Fruit fly (Drosophila melanogaster) whole organism, prepupa: Measurements from ENCODE around the gene Ddx1.

Experiments used
- Blimp-1 ChIP-seq: fragments of 200-800 bp; sonication (Bioruptor generic); optimal IDR thresholded peaks from 3 replicates; lab custom pipeline; 2017; ENCODE audit warnings: missing biosample characterization, missing genetic modification characterization, mild to moderate bottlenecking, moderate library complexity, missing genetic modification reagents
- CG10669 ChIP-seq: fragments of 200-800 bp; sonication (Bioruptor generic); optimal IDR thresholded peaks from 3 replicates; lab custom pipeline; 2018; ENCODE audit warnings: missing biosample characterization, mild to moderate bottlenecking, missing genetic modification characterization, moderate library complexity
- CG1621 ChIP-seq: fragments of 200-800 bp; sonication (Bioruptor generic); optimal IDR thresholded peaks from 3 replicates; lab custom pipeline; 2018; ENCODE audit warnings: missing biosample characterization, mild to moderate bottlenecking, missing genetic modification characterization
- CG16779 ChIP-seq: fragments of 200-800 bp; sonication (Bioruptor generic); optimal IDR thresholded peaks from 3 replicates; lab custom pipeline; 2017; ENCODE audit warnings: missing biosample characterization, mild to moderate bottlenecking, missing genetic modification characterization
- CG31627 ChIP-seq: fragments of 200-800 bp; sonication (Bioruptor generic); optimal IDR thresholded peaks from 3 replicates; lab custom pipeline; 2016; ENCODE audit warnings: missing biosample characterization, missing genetic modification characterization
- CG32006 ChIP-seq: fragments of 200-800 bp; sonication (Bioruptor generic); optimal IDR thresholded peaks from 3 replicates; lab custom pipeline; 2017; ENCODE audit warnings: missing biosample characterization, mild to moderate bottlenecking, missing genetic modification characterization
- CG34406 ChIP-seq: fragments of 200-800 bp; sonication (Bioruptor generic); optimal IDR thresholded peaks from 3 replicates; lab custom pipeline; 2016; ENCODE audit warnings: missing biosample characterization, missing genetic modification characterization
- CG3919 ChIP-seq: fragments of 200-800 bp; sonication (Bioruptor generic); optimal IDR thresholded peaks from 3 replicates; lab custom pipeline; 2016; ENCODE audit warnings: missing biosample characterization, missing genetic modification characterization
- CG6163 ChIP-seq: fragments of 200-800 bp; sonication (Bioruptor generic); IDR thresholded peaks from 3 replicates; pipeline ENCODE4 v1.3.6; 2022; ENCODE audit warnings: missing biosample characterization, missing genetic modification characterization
- CG6808 ChIP-seq: fragments of 200-800 bp; sonication (Bioruptor generic); optimal IDR thresholded peaks from 3 replicates; lab custom pipeline; 2017; ENCODE audit warnings: missing biosample characterization, missing genetic modification characterization, mild to moderate bottlenecking, moderate library complexity, missing genetic modification reagents
- CG6854 ChIP-seq: fragments of 200-800 bp; sonication (Bioruptor generic); optimal IDR thresholded peaks from 2 replicates; lab custom pipeline; 2017; ENCODE audit warnings: missing biosample characterization, mild to moderate bottlenecking, missing genetic modification characterization
- CG8119 ChIP-seq: fragments of 200-800 bp; sonication (Bioruptor generic); IDR thresholded peaks from 3 replicates; pipeline ENCODE4 v1.3.6; 2022; ENCODE audit warnings: missing biosample characterization, missing genetic modification characterization
- CG8632 ChIP-seq: fragments of 200-800 bp; sonication (Bioruptor generic); optimal IDR thresholded peaks from 3 replicates; lab custom pipeline; 2016; ENCODE audit warnings: missing biosample characterization, missing genetic modification characterization
- Eip75B ChIP-seq: fragments of 200-800 bp; sonication (Bioruptor generic); optimal IDR thresholded peaks from 3 replicates; lab custom pipeline; 2016; ENCODE audit warnings: missing biosample characterization, missing genetic modification characterization
- Eip78C ChIP-seq: fragments of 200-800 bp; sonication (Bioruptor generic); peaks from one replicate; lab custom pipeline; 2016; ENCODE audit warnings: missing biosample characterization, missing genetic modification characterization
- Eip93F ChIP-seq: fragments of 200-800 bp; sonication (Bioruptor generic); optimal IDR thresholded peaks from 2 replicates; lab custom pipeline; 2016; ENCODE audit warnings: missing biosample characterization, mild to moderate bottlenecking, missing genetic modification characterization
- Ets21C ChIP-seq: fragments of 200-800 bp; sonication (Bioruptor generic); optimal IDR thresholded peaks from 3 replicates; lab custom pipeline; 2016; ENCODE audit warnings: missing biosample characterization, missing genetic modification characterization
- Ets96B ChIP-seq: fragments of 200-800 bp; optimal IDR thresholded peaks from 2 replicates; lab custom pipeline; 2019; ENCODE audit warnings: missing biosample characterization, mild to moderate bottlenecking, missing genetic modification characterization, moderate library complexity
- Gug ChIP-seq: fragments of 200-800 bp; sonication (Bioruptor generic); IDR thresholded peaks from 2 replicates; pipeline ENCODE4 v1.3.6; 2022; ENCODE audit warnings: missing biosample characterization, missing genetic modification characterization
- Hr39 ChIP-seq: fragments of 200-800 bp; sonication (Bioruptor generic); optimal IDR thresholded peaks from 2 replicates; lab custom pipeline; 2016; ENCODE audit warnings: missing biosample characterization, missing genetic modification characterization
- Hr4 ChIP-seq: fragments of 200-800 bp; sonication (Bioruptor generic); optimal IDR thresholded peaks from 3 replicates; lab custom pipeline; 2016; ENCODE audit warnings: missing biosample characterization, missing genetic modification characterization
- Met ChIP-seq: fragments of 200-800 bp; sonication (Bioruptor generic); optimal IDR thresholded peaks from 3 replicates; lab custom pipeline; 2016; ENCODE audit warnings: missing biosample characterization, missing genetic modification characterization
- OdsH ChIP-seq: fragments of 200-800 bp; sonication (Bioruptor generic); optimal IDR thresholded peaks from 3 replicates; lab custom pipeline; 2016; ENCODE audit warnings: missing biosample characterization, missing genetic modification characterization
- Smox ChIP-seq: fragments of 200-800 bp; sonication (Bioruptor generic); optimal IDR thresholded peaks from 3 replicates; lab custom pipeline; 2016; ENCODE audit warnings: missing biosample characterization, missing genetic modification characterization
- Sox102F ChIP-seq: fragments of 200-800 bp; sonication (Bioruptor generic); optimal IDR thresholded peaks from 2 replicates; lab custom pipeline; 2016; ENCODE audit warnings: missing biosample characterization, mild to moderate bottlenecking, missing genetic modification characterization
- Sox14 ChIP-seq: fragments of 200-800 bp; sonication (Bioruptor generic); optimal IDR thresholded peaks from 3 replicates; lab custom pipeline; 2016; ENCODE audit warnings: missing biosample characterization, missing genetic modification characterization
- Sox15 ChIP-seq: fragments of 200-800 bp; sonication (Bioruptor generic); optimal IDR thresholded peaks from 3 replicates; lab custom pipeline; 2016; ENCODE audit warnings: missing biosample characterization, missing genetic modification characterization
- achi ChIP-seq: fragments of 200-800 bp; sonication (Bioruptor generic); optimal IDR thresholded peaks from 3 replicates; lab custom pipeline; 2016; ENCODE audit warnings: missing biosample characterization, missing genetic modification characterization
- cyc ChIP-seq: fragments of 200-800 bp; sonication (Bioruptor generic); optimal IDR thresholded peaks from 3 replicates; lab custom pipeline; 2016; ENCODE audit warnings: missing biosample characterization, missing genetic modification characterization
- dsx ChIP-seq: fragments of 200-800 bp; optimal IDR thresholded peaks from 3 replicates; lab custom pipeline; 2019; ENCODE audit warnings: missing biosample characterization, mild to moderate bottlenecking, missing genetic modification characterization, moderate library complexity; ENCODE audit not compliant: poor library complexity, severe bottlenecking
- eg ChIP-seq: fragments of 200-800 bp; sonication (Bioruptor generic); IDR thresholded peaks from 3 replicates; pipeline ENCODE4 v1.3.6; 2022; ENCODE audit warnings: missing biosample characterization, missing genetic modification characterization
- esn ChIP-seq: fragments of 200-800 bp; sonication (Bioruptor generic); optimal IDR thresholded peaks from 2 replicates; lab custom pipeline; 2016; ENCODE audit warnings: missing biosample characterization, mild to moderate bottlenecking, missing genetic modification characterization, moderate library complexity
- fd85E ChIP-seq: fragments of 200-800 bp; sonication (Bioruptor generic); optimal IDR thresholded peaks from 3 replicates; lab custom pipeline; 2016; ENCODE audit warnings: missing biosample characterization, missing genetic modification characterization
- lz ChIP-seq: fragments of 200-800 bp; sonication (Bioruptor generic); optimal IDR thresholded peaks from 3 replicates; lab custom pipeline; 2016; ENCODE audit warnings: missing biosample characterization, missing genetic modification characterization
- net ChIP-seq: fragments of 200-800 bp; sonication (Bioruptor generic); optimal IDR thresholded peaks from 3 replicates; lab custom pipeline; 2016; ENCODE audit warnings: missing biosample characterization, missing genetic modification characterization
- pdm3 ChIP-seq: fragments of 200-800 bp; sonication (Bioruptor generic); optimal IDR thresholded peaks from 3 replicates; lab custom pipeline; 2016; ENCODE audit warnings: missing biosample characterization, missing genetic modification characterization
- ss ChIP-seq, 2 experiments: fragments of 200-800 bp; sonication (Bioruptor generic); optimal IDR thresholded peaks; 2 replicates in 1 of 2; 3 replicates in 1 of 2; lab custom pipeline; 2017 to 2018; ENCODE audit warnings: mild to moderate bottlenecking in 2 of 2, missing biosample characterization in 2 of 2, missing genetic modification characterization in 2 of 2, moderate library complexity in 1 of 2
- svp ChIP-seq: fragments of 200-800 bp; sonication (Bioruptor generic); peaks from one replicate; lab custom pipeline; 2016; ENCODE audit warnings: missing biosample characterization, missing genetic modification characterization
- topi ChIP-seq: fragments of 200-800 bp; sonication (Bioruptor generic); optimal IDR thresholded peaks from 3 replicates; lab custom pipeline; 2016; ENCODE audit warnings: missing biosample characterization, missing genetic modification characterization

Gene Ddx1

dm6 chr3L:22267248-22267957, 4.2 kb downstream of the Ddx1 start, which contains the start of gene Csp:
Csp (plus strand) TSS chr3L:22267382.
- TF ChIP-seq CG6808 (GFP tag; lab: Kevin White, UChicago) (peak; percentile 68), achi (GFP tag; lab: Kevin White, UChicago) (no peak), Sox102F (peak; percentile 17), lz (GFP tag; lab: Kevin White, UChicago) (peak; percentile 21), CG34406 (GFP tag; lab: Kevin White, UChicago) (peak; percentile 6), ss (GFP tag; optimal IDR thresholded peaks at IDR 0.05; lab: Kevin White, UChicago) (peak; percentile 47 to 62), esn (peak; percentile 39), topi (GFP tag; lab: Kevin White, UChicago) (peak; percentile 24), svp (peak; percentile 67), CG8632 (GFP tag; lab: Kevin White, UChicago) (no peak), Smox (GFP tag; lab: Kevin White, UChicago) (peak; percentile 7), CG10669 (no peak), dsx (GFP tag; lab: Kevin White, UChicago) (peak; percentile 61), Eip75B (peak; percentile 42), Gug (GFP tag; lab: Robert Waterston, UW) (peak; percentile 47; the same call in 1 of the 2 replicates), pdm3 (GFP tag; lab: Kevin White, UChicago) (peak; percentile 18), Sox14 (GFP tag; lab: Kevin White, UChicago) (no peak), Hr4 (GFP tag; lab: Kevin White, UChicago) (peak; percentile 10), CG6854 (GFP tag; lab: Kevin White, UChicago) (peak; percentile 42), CG1621 (tag; lab: Kevin White, UChicago) (peak; percentile 26), Blimp-1 (GFP tag; lab: Kevin White, UChicago) (peak; percentile 18), CG31627 (GFP tag; lab: Kevin White, UChicago) (peak; percentile 42), Met (GFP tag; lab: Kevin White, UChicago) (peak; percentile 46), Sox15 (GFP tag; lab: Kevin White, UChicago) (no peak), Ets96B (tag; lab: Kevin White, UChicago) (no peak), OdsH (GFP tag; lab: Kevin White, UChicago) (peak; percentile 18), net (GFP tag; lab: Kevin White, UChicago) (peak; percentile 14), CG8119 (no peak), CG3919 (GFP tag; lab: Kevin White, UChicago) (peak; percentile 52), eg (peak; percentile 65; the same call in 2 of the 3 replicates), cyc (GFP tag; lab: Kevin White, UChicago) (peak; percentile 21), Eip93F (GFP tag; lab: Kevin White, UChicago) (no peak), CG32006 (GFP tag; lab: Kevin White, UChicago) (peak; percentile 38), CG16779 (tag; lab: Kevin White, UChicago) (peak; percentile 57), CG6163 (GFP tag; lab: Robert Waterston, UW) (peak; percentile 47; the same call in 1 of the 3 replicates), Eip78C (GFP tag; lab: Kevin White, UChicago) (peak; percentile 78), Hr39 (GFP tag; lab: Kevin White, UChicago) (peak; percentile 28), Ets21C (peak; percentile 27)

DNA sequence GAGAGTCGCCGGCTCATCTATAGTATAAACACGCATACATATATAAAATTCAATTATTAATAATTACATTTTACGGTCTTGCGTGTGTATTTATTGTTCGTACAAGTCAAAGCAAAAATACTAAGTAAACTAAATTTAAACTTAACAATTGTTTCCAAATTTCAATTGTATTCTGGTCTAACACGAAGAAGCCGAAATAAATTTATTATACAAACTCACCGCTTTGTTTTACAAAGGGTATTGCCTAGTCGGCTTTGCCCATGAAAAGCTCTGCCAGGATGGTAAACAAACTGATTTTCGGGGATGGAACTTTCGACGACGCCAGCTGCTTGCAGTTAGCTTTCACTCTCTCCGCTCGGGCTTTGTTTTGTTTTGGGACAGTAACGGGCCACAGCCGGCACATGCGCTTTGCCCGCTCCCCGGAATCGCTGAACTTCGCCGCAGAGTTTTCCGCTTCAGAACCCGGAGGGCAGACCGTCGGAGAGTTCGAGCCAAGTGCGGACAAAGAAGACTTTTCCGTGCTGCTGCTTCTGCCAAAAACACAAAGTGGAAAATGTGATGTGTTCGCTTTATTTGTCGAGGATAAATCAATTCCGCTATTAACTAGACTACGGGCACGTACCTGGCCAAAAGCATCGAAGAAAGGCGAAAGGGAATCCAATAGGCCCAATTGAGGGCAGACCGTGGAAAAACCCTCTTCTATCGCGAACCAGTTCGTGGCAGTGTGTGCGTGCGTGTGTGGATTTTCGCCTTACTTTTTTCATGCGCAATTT, 10.5 kb downstream of the Ddx1 start, which contains the start of gene Srpk79D:
Gene Srpk79D (plus strand): TSS at position 457 of the 773 bp plus-strand sequence.
- TF ChIP-seq Met (GFP tag; lab: Kevin White, UChicago) (peak; percentile 7), Eip78C (GFP tag; lab: Kevin White, UChicago) (peak; percentile 56), fd85E (GFP tag; lab: Kevin White, UChicago) (no peak), CG31627 (GFP tag; lab: Kevin White, UChicago) (peak; percentile 1), Ets96B (tag; lab: Kevin White, UChicago) (no peak), esn (peak; percentile 4), CG16779 (tag; lab: Kevin White, UChicago) (no peak), Smox (GFP tag; lab: Kevin White, UChicago) (peak; percentile 4), CG34406 (GFP tag; lab: Kevin White, UChicago) (no peak), Hr39 (GFP tag; lab: Kevin White, UChicago) (peak; percentile 19)
